Worm (Caenorhabditis elegans): ENCODE data around the gene wee-1.1.

ce11 chrII:9542785-9543184 is 40.6 kb downstream of the wee-1.1 start, which contains the start of gene sra-4:
- TF ChIP-seq sem-4 (tag; optimal IDR thresholded peaks at IDR 0.05), result no peak
- TF ChIP-seq ama-1 (optimal IDR thresholded peaks at IDR 0.05), result no peak
- TF ChIP-seq nhr-12 (tag; optimal IDR thresholded peaks at IDR 0.05), result no peak
- no peak for TF ChIP-seq elt-1 (tag; optimal IDR thresholded peaks at IDR 0.05)
- no peak for TF ChIP-seq zag-1 (tag; optimal IDR thresholded peaks at IDR 0.05)
- TF ChIP-seq aly-2 (tag; optimal IDR thresholded peaks at IDR 0.05), result no peak
- TF ChIP-seq ZK546.5 (tag; optimal IDR thresholded peaks at IDR 0.05), result no peak
- TF ChIP-seq lin-11 (tag; optimal IDR thresholded peaks at IDR 0.05), result no peak

All from whole organism, L2 larva.